Worm (Caenorhabditis elegans) whole organism, early embryonic: Measurements from ENCODE around the gene F38E11.6.

ENCODE experiments used
- F13C5.2 ChIP-seq: sonication (generic microtip); optimal IDR thresholded peaks from 2 replicates; lab custom pipeline; 2017; ENCODE audit warnings: mild to moderate bottlenecking, missing genetic modification characterization, inconsistent platforms, missing compliant biosample characterization
- flt-1 ChIP-seq: fragments of 200-800 bp; sonication (Bioruptor generic); IDR thresholded peaks from 2 replicates; pipeline ENCODE4 v1.3.6; 2022; ENCODE audit warnings: missing genetic modification characterization, missing compliant biosample characterization
- sea-1 ChIP-seq: fragments of 200-800 bp; sonication (Bioruptor generic); conservative IDR thresholded peaks from 2 replicates; pipeline ENCODE4 v1.3.6; 2022; ENCODE audit warnings: missing genetic modification characterization, missing compliant biosample characterization

- TF ChIP-seq sea-1 (no peak), flt-1 (no peak), F13C5.2 (tag; lab: Kevin White, UChicago) (no peak)
These were observed 3.0 kb downstream of the F38E11.6 start for ce11 chrIV:9464345-9464783.
